Worm (Caenorhabditis elegans): ENCODE measurements around the gene F21C10.3.

The F21C10.3 gene

DNA sequence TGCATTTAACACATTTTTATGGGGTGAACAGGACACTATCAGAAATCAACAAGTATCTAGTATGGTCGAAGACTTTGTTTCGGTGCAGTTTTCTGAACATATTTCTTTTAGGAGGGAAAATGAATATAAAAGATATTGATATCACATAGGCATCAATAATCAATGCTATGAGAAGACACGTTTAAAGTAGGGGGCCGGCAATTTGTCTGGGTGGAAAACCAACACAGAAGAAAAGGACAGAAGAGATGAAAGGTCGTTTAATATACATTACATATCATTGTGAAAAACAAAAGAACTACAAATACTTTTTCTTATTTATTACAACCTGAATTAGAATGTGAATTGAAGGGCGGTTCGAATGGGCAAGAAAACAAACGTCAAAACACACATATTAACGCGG lies 24.5 kb downstream of the F21C10.3 start:
- TF ChIP-seq snpc-1.1 (tag; optimal IDR thresholded peaks at IDR 0.05; ENCODE audit: insufficient read depth) (no peak), ztf-26 (tag; optimal IDR thresholded peaks at IDR 0.05) (no peak), nhr-120 (GFP tag; IDR thresholded peaks at IDR 0.05) (no peak), gei-17 (GFP tag; optimal IDR thresholded peaks at IDR 0.05) (no peak), C17E4.6 (GFP tag; IDR thresholded peaks at IDR 0.05) (no peak), ztf-3 (GFP tag; optimal IDR thresholded peaks at IDR 0.05) (no peak), bed-1 (GFP tag; IDR thresholded peaks at IDR 0.05) (no peak), ekl-4 (GFP tag; IDR thresholded peaks at IDR 0.05) (no peak), hmg-20 (GFP tag; IDR thresholded peaks at IDR 0.05) (no peak), ztf-18 (tag; optimal IDR thresholded peaks at IDR 0.05) (no peak), let-526 (GFP tag; IDR thresholded peaks at IDR 0.05) (no peak), F37B4.10 (GFP tag; IDR thresholded peaks at IDR 0.05) (no peak), lir-1 (GFP tag; conservative IDR thresholded peaks at IDR 0.05) (no peak), K11D2.4 (GFP tag; IDR thresholded peaks at IDR 0.05) (no peak), die-1 (tag; optimal IDR thresholded peaks at IDR 0.05) (no peak), xnd-1 (tag; optimal IDR thresholded peaks at IDR 0.05) (no peak)

DNA sequence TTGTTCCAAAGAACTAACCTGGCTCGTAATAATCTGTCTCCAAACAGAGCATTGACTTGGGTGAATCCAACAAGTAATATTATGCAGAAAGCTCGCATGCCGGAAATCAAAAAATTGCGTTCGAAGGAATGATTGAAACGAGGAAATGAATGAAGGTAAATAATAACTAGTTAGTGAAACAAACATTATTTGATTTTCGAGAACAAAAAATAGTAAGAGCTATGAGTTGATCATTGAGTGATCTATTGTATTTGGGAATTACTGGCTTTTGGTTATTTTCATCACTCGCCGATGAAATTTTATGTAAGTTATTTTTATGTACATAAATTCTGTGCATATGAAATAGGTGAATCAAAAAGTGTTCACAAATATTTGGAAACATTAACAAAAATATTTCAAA lies 26.9 kb downstream of the F21C10.3 start, which contains the start of gene B0222.5:
TSS of gene B0222.5 (minus strand) at position 101 of the 400 bp plus-strand sequence.
- TF ChIP-seq Y56A3A.18 (GFP tag; IDR thresholded peaks at IDR 0.05) (no peak), pbrm-1 (GFP tag; IDR thresholded peaks at IDR 0.05) (no peak), ztf-22 (GFP tag; optimal IDR thresholded peaks at IDR 0.05) (no peak), ztf-6 (GFP tag; IDR thresholded peaks at IDR 0.05) (no peak), madf-3 (GFP tag; IDR thresholded peaks at IDR 0.05) (no peak)

DNA sequence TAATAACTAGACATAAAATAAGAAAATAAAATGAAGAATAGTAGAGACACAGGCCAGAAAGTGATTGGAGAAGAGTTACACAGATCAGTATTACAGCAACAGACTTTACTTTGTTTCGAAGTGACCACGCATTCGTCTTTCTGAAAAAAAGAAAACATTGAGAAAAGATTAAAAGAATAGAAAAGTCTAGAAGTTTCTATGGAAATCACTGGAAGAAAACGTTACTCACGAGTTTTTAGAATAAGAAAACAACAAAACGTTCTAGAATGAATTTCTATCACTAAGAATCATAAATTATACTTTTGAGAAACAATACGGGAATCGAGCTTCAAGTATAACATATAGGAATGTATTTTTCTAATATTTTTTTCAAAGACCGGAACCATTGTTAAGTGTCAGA lies 27.7 kb downstream of the F21C10.3 start:
- TF ChIP-seq mes-4 (tag; optimal IDR thresholded peaks at IDR 0.05) = no peak
- no peak for TF ChIP-seq hsf-1 (GFP tag; IDR thresholded peaks at IDR 0.05)
- TF ChIP-seq lin-54 (GFP tag; optimal IDR thresholded peaks at IDR 0.05) = no peak
- TF ChIP-seq lin-35 (GFP tag; optimal IDR thresholded peaks at IDR 0.05) = no peak
- TF ChIP-seq ztf-26 (tag; optimal IDR thresholded peaks at IDR 0.05) = peak; percentile 5
- no peak for TF ChIP-seq tbp1 (GFP tag; optimal IDR thresholded peaks at IDR 0.05)
- no peak for TF ChIP-seq ztf-18 (tag; optimal IDR thresholded peaks at IDR 0.05)
- TF ChIP-seq F33H1.4 (GFP tag; IDR thresholded peaks at IDR 0.05) = no peak

DNA sequence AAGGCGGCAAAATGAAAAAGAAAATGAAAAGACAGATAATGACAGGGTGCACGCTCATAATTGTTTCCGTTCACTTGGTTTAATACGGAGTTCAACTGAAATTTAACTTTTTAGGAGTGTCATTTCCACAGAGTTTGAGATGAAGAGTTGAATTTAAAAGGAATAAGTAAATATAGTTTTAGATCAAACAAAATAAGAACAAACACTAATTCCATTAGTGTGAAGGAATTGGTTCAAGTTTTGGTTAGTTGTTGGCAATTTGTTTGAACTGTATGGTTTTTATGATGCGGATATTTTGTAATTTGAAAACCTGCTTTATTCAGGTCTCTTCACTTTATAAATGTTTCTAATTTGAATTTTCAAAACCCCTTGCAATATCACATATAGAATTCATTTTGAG lies 28.8 kb downstream of the F21C10.3 start, which contains the start of gene B0222.15:
TSS of gene B0222.15 (minus strand) at position 101 of the 400 bp plus-strand sequence.
- TF ChIP-seq K12H6.12 (tag; optimal IDR thresholded peaks at IDR 0.05) (no peak), sea-2 (GFP tag; IDR thresholded peaks at IDR 0.05) (no peak), bed-1 (GFP tag; IDR thresholded peaks at IDR 0.05) (no peak), F57A8.1 (GFP tag; optimal IDR thresholded peaks at IDR 0.05) (no peak), ceh-27 (GFP tag; optimal IDR thresholded peaks at IDR 0.05) (no peak), efl-1 (GFP tag; optimal IDR thresholded peaks at IDR 0.05) (no peak), nhr-120 (GFP tag; IDR thresholded peaks at IDR 0.05) (no peak), ztf-18 (tag; optimal IDR thresholded peaks at IDR 0.05) (no peak), B0019.2 (GFP tag; conservative IDR thresholded peaks at IDR 0.05) (no peak), nfyb-1 (GFP tag; IDR thresholded peaks at IDR 0.05) (no peak), cebp-1 (GFP tag; IDR thresholded peaks at IDR 0.05) (no peak), cebp-1 (tag; optimal IDR thresholded peaks at IDR 0.05) (no peak)

Data from whole organism, young adult.